Worm (Caenorhabditis elegans) whole organism, young adult: Measurements from ENCODE around the gene srt-64.

Experiments used
- Y67H2A.10 ChIP-seq: fragments of 200-800 bp; sonication (Bioruptor generic); conservative IDR thresholded peaks from 2 replicates; pipeline ENCODE4 v1.3.6; 2022; ENCODE audit warnings: missing genetic modification reagents, missing genetic modification characterization, missing compliant biosample characterization
- ama-1 ChIP-seq, 3 experiments: fragments of 150-350 bp in 1 of 3; sonication (generic microtip) in 2 of 3; optimal IDR thresholded peaks; 2 replicates each; lab custom pipeline; 2014 to 2018; ENCODE audit warnings: missing biosample characterization in 2 of 3, missing genetic modification characterization in 2 of 3, missing genetic modification reagents in 2 of 3
- ets-4 ChIP-seq: fragments of 200-800 bp; sonication (Bioruptor generic); optimal IDR thresholded peaks from 2 replicates; lab custom pipeline; 2018; ENCODE audit warnings: mild to moderate bottlenecking, missing genetic modification characterization, missing compliant biosample characterization
- madf-8 ChIP-seq: fragments of 200-800 bp; sonication (Bioruptor generic); conservative IDR thresholded peaks from 2 replicates; pipeline ENCODE4 v1.3.6; 2022; ENCODE audit warnings: missing genetic modification reagents, missing genetic modification characterization, missing compliant biosample characterization
- mes-4 ChIP-seq: sonication (generic microtip); optimal IDR thresholded peaks from 2 replicates; lab custom pipeline; 2016; ENCODE audit warnings: missing genotype, missing genetic modification characterization, missing compliant biosample characterization
- snpc-4 ChIP-seq, 5 experiments: fragments of 150-350 bp in 1 of 5; sonication (generic microtip) in 4 of 5; optimal IDR thresholded peaks; 2 replicates each; lab custom pipeline; 2014 to 2018; ENCODE audit warnings: missing genetic modification characterization in 5 of 5, missing biosample characterization in 3 of 5, antibody characterized with exemption in 2 of 5, mild to moderate bottlenecking in 2 of 5, missing compliant biosample characterization in 2 of 5, missing genotype in 2 of 5, moderate library complexity in 2 of 5, missing genetic modification reagents in 1 of 5
- unc-62 ChIP-seq: fragments of 150-350 bp; optimal IDR thresholded peaks from 2 replicates; lab custom pipeline; 2014; ENCODE audit warnings: missing biosample characterization, missing genetic modification reagents, missing genetic modification characterization
- xnd-1 ChIP-seq: sonication (generic microtip); optimal IDR thresholded peaks from 2 replicates; lab custom pipeline; 2016; ENCODE audit warnings: missing genotype, missing genetic modification reagents, missing genetic modification characterization, missing compliant biosample characterization

- no peak for TF ChIP-seq ama-1 (optimal IDR thresholded peaks at IDR 0.05; lab: Kevin White, UChicago)
- no peak for TF ChIP-seq ama-1 (GFP tag; optimal IDR thresholded peaks at IDR 0.05; lab: Kevin White, UChicago)
- TF ChIP-seq Y67H2A.10 (GFP tag; lab: Robert Waterston, UW) = no peak
- TF ChIP-seq ets-4 (GFP tag; lab: Kevin White, UChicago) = no peak
- no peak for TF ChIP-seq snpc-4 (GFP tag; optimal IDR thresholded peaks at IDR 0.05; lab: Kevin White, UChicago)
- no peak for TF ChIP-seq snpc-4 (tag; optimal IDR thresholded peaks at IDR 0.05; lab: Kevin White, UChicago)
- no peak for TF ChIP-seq madf-8 (GFP tag; lab: Robert Waterston, UW)
- no peak for TF ChIP-seq unc-62 (GFP tag; lab: Kevin White, UChicago)
- TF ChIP-seq xnd-1 (tag; lab: Kevin White, UChicago) = no peak
- no peak for TF ChIP-seq mes-4
Observed at ce11 chrV:5144541-5144940, 24.9 kb downstream of the srt-64 start, which contains the start of gene F14F9.2.
